Worm (Caenorhabditis elegans) whole organism, L2 larva: ENCODE data around the gene twk-6.

Source experiments
- C34F6.9 ChIP-seq: fragments of 150-350 bp; optimal IDR thresholded peaks from 2 replicates; lab custom pipeline; 2014; ENCODE audit warnings: missing biosample characterization, missing genetic modification characterization
- F13H6.1 ChIP-seq: sonication (generic microtip); optimal IDR thresholded peaks from 2 replicates; lab custom pipeline; 2016; ENCODE audit warnings: missing genetic modification characterization, missing compliant biosample characterization
- R02D3.7 ChIP-seq: fragments of 150-350 bp; optimal IDR thresholded peaks from 2 replicates; lab custom pipeline; 2014; ENCODE audit warnings: missing biosample characterization, missing genetic modification characterization
- Y55F3AM.14 ChIP-seq: fragments of 200-800 bp; sonication (Bioruptor generic); optimal IDR thresholded peaks from 2 replicates; lab custom pipeline; 2018; ENCODE audit warnings: mild to moderate bottlenecking, missing genetic modification characterization, missing compliant biosample characterization
- alr-1 ChIP-seq: fragments of 150-350 bp; optimal IDR thresholded peaks from 2 replicates; lab custom pipeline; 2014; ENCODE audit warnings: missing biosample characterization, missing genetic modification characterization
- aly-2 ChIP-seq: fragments of 150-350 bp; optimal IDR thresholded peaks from 2 replicates; lab custom pipeline; 2014; ENCODE audit warnings: missing biosample characterization, missing genetic modification characterization
- ama-1 ChIP-seq: fragments of 150-350 bp; optimal IDR thresholded peaks from 2 replicates; lab custom pipeline; 2018; ENCODE audit warnings: inconsistent platforms
- blmp-1 ChIP-seq: sonication (generic microtip); optimal IDR thresholded peaks from 2 replicates; lab custom pipeline; 2017; ENCODE audit warnings: missing genetic modification characterization, mild to moderate bottlenecking, missing compliant biosample characterization, antibody characterized with exemption, moderate library complexity; ENCODE audit not compliant: insufficient read depth
- ceh-16 ChIP-seq: fragments of 150-350 bp; optimal IDR thresholded peaks from 2 replicates; lab custom pipeline; 2014; ENCODE audit warnings: missing biosample characterization, missing genetic modification characterization
- ceh-82 ChIP-seq: fragments of 150-350 bp; optimal IDR thresholded peaks from 2 replicates; lab custom pipeline; 2014; ENCODE audit warnings: missing biosample characterization, missing genetic modification characterization
- dmd-4 ChIP-seq: sonication (generic microtip); optimal IDR thresholded peaks from 2 replicates; lab custom pipeline; 2017; ENCODE audit warnings: missing biosample characterization, missing genetic modification characterization
- egl-27 ChIP-seq: sonication (generic microtip); optimal IDR thresholded peaks from 3 replicates; lab custom pipeline; 2017; ENCODE audit warnings: missing biosample characterization, missing genetic modification reagents, missing genetic modification characterization
- elt-1 ChIP-seq: fragments of 150-350 bp; optimal IDR thresholded peaks from 2 replicates; lab custom pipeline; 2014; ENCODE audit warnings: missing biosample characterization, missing genetic modification characterization
- fos-1 ChIP-seq: fragments of 150-350 bp; optimal IDR thresholded peaks from 2 replicates; lab custom pipeline; 2014; ENCODE audit warnings: missing biosample characterization, missing genetic modification characterization
- gmeb-1 ChIP-seq: fragments of 150-350 bp; optimal IDR thresholded peaks from 2 replicates; lab custom pipeline; 2014; ENCODE audit warnings: missing biosample characterization, missing genetic modification characterization
- lin-11 ChIP-seq: fragments of 150-350 bp; sonication (generic microtip); optimal IDR thresholded peaks from 2 replicates; lab custom pipeline; 2014; ENCODE audit warnings: missing biosample characterization, missing genetic modification characterization, inconsistent platforms, mixed read lengths
- lin-13 ChIP-seq: fragments of 150-350 bp; optimal IDR thresholded peaks from 2 replicates; lab custom pipeline; 2014; ENCODE audit warnings: missing biosample characterization, missing genetic modification reagents, missing genetic modification characterization
- lin-39 ChIP-seq: fragments of 150-350 bp; optimal IDR thresholded peaks from 2 replicates; lab custom pipeline; 2014; ENCODE audit warnings: missing biosample characterization, missing genetic modification reagents, missing genetic modification characterization
- lsy-2 ChIP-seq, 2 experiments: fragments of 150-350 bp in 1 of 2; sonication (generic microtip) in 1 of 2; optimal IDR thresholded peaks; 2 replicates each; lab custom pipeline; 2014 to 2017; ENCODE audit warnings: missing biosample characterization in 2 of 2, missing genetic modification characterization in 2 of 2
- mab-5 ChIP-seq: fragments of 150-350 bp; optimal IDR thresholded peaks from 2 replicates; lab custom pipeline; 2014; ENCODE audit warnings: missing biosample characterization, missing genetic modification characterization
- mbf-1 ChIP-seq: sonication (generic microtip); optimal IDR thresholded peaks from 2 replicates; lab custom pipeline; 2017; ENCODE audit warnings: missing biosample characterization, missing genetic modification characterization
- mdl-1 ChIP-seq, 2 experiments: fragments of 150-350 bp in 1 of 2; sonication (generic microtip) in 1 of 2; optimal IDR thresholded peaks; 2 replicates each; lab custom pipeline; 2017; ENCODE audit warnings: missing biosample characterization in 2 of 2, missing genetic modification characterization in 2 of 2
- nhr-10 ChIP-seq: sonication (generic microtip); optimal IDR thresholded peaks from 2 replicates; lab custom pipeline; 2017; ENCODE audit warnings: missing biosample characterization, missing genetic modification characterization
- nhr-11 ChIP-seq: fragments of 150-350 bp; optimal IDR thresholded peaks from 2 replicates; lab custom pipeline; 2014; ENCODE audit warnings: missing biosample characterization, missing genetic modification characterization
- nhr-21 ChIP-seq: fragments of 150-350 bp; optimal IDR thresholded peaks from 2 replicates; lab custom pipeline; 2014; ENCODE audit warnings: missing biosample characterization, missing genetic modification characterization
- nhr-23 ChIP-seq: fragments of 150-350 bp; optimal IDR thresholded peaks from 2 replicates; lab custom pipeline; 2014; ENCODE audit warnings: missing biosample characterization, missing genetic modification reagents, missing genetic modification characterization
- nhr-237 ChIP-seq: fragments of 150-350 bp; optimal IDR thresholded peaks from 2 replicates; lab custom pipeline; 2014; ENCODE audit warnings: missing biosample characterization, missing genetic modification characterization
- nhr-25 ChIP-seq: fragments of 150-350 bp; sonication (generic microtip); optimal IDR thresholded peaks from 3 replicates; lab custom pipeline; 2014; ENCODE audit warnings: missing biosample characterization, missing genetic modification characterization
- nhr-6 ChIP-seq: fragments of 150-350 bp; optimal IDR thresholded peaks from 2 replicates; lab custom pipeline; 2014; ENCODE audit warnings: missing biosample characterization, missing genetic modification characterization
- nhr-77 ChIP-seq: fragments of 150-350 bp; optimal IDR thresholded peaks from 2 replicates; lab custom pipeline; 2014; ENCODE audit warnings: missing biosample characterization, missing genetic modification characterization
- peb-1 ChIP-seq: fragments of 150-350 bp; optimal IDR thresholded peaks from 2 replicates; lab custom pipeline; 2014; ENCODE audit warnings: missing biosample characterization, missing genetic modification characterization
- sem-4 ChIP-seq: fragments of 150-350 bp; optimal IDR thresholded peaks from 2 replicates; lab custom pipeline; 2014; ENCODE audit warnings: missing biosample characterization, missing genetic modification reagents, missing genetic modification characterization
- skn-1 ChIP-seq: sonication (generic microtip); optimal IDR thresholded peaks from 2 replicates; lab custom pipeline; 2017; ENCODE audit warnings: missing biosample characterization, missing genetic modification characterization
- sma-9 ChIP-seq, 2 experiments: fragments of 150-350 bp in 1 of 2; sonication (generic microtip) in 1 of 2; optimal IDR thresholded peaks; 2 replicates each; lab custom pipeline; 2014 to 2016; ENCODE audit warnings: missing genetic modification characterization in 2 of 2, mild to moderate bottlenecking in 1 of 2, missing biosample characterization in 1 of 2, missing compliant biosample characterization in 1 of 2, missing genetic modification reagents in 1 of 2, moderate library complexity in 1 of 2
- snpc-4 ChIP-seq: fragments of 150-350 bp; optimal IDR thresholded peaks from 2 replicates; lab custom pipeline; 2014; ENCODE audit warnings: missing biosample characterization, missing genetic modification characterization
- unc-39 ChIP-seq: fragments of 150-350 bp; optimal IDR thresholded peaks from 2 replicates; lab custom pipeline; 2014; ENCODE audit warnings: missing biosample characterization, missing genetic modification characterization
- unc-55 ChIP-seq: fragments of 150-350 bp; sonication (generic microtip); optimal IDR thresholded peaks from 3 replicates; lab custom pipeline; 2014; ENCODE audit warnings: missing biosample characterization, missing genetic modification reagents, missing genetic modification characterization
- unc-62 ChIP-seq: fragments of 150-350 bp; optimal IDR thresholded peaks from 2 replicates; lab custom pipeline; 2014; ENCODE audit warnings: missing biosample characterization, missing genetic modification reagents, missing genetic modification characterization
- zag-1 ChIP-seq: fragments of 150-350 bp; optimal IDR thresholded peaks from 2 replicates; lab custom pipeline; 2014; ENCODE audit warnings: missing biosample characterization, missing genetic modification characterization
- ztf-1 ChIP-seq: fragments of 200-800 bp; sonication (Bioruptor generic); conservative IDR thresholded peaks from 2 replicates; pipeline ENCODE4 v1.3.6; 2022; ENCODE audit warnings: missing genetic modification characterization, missing compliant biosample characterization
- ztf-11 ChIP-seq: sonication (generic microtip); optimal IDR thresholded peaks from 2 replicates; lab custom pipeline; 2017; ENCODE audit warnings: missing biosample characterization, missing genetic modification characterization
- ztf-4 ChIP-seq: fragments of 150-350 bp; optimal IDR thresholded peaks from 2 replicates; lab custom pipeline; 2014; ENCODE audit warnings: missing biosample characterization, missing genetic modification characterization

The twk-6 gene

ce11 chrIII:4745934-4746333, 3.2 kb downstream of the twk-6 start, which contains the start of gene F17C8.6:
Gene F17C8.6 (minus strand): TSS chrIII:4746034.
- TF ChIP-seq lin-13 (GFP tag; lab: Kevin White, UChicago) (no peak), snpc-4 (no peak), elt-1 (tag; lab: Kevin White, UChicago) (no peak), ztf-11 (no peak), unc-62 (GFP tag; lab: Kevin White, UChicago) (no peak), ztf-4 (tag; lab: Kevin White, UChicago) (no peak), mab-5 (tag; lab: Kevin White, UChicago) (no peak), nhr-10 (tag; lab: Kevin White, UChicago) (no peak), aly-2 (tag; lab: Kevin White, UChicago) (no peak), F13H6.1 (tag; lab: Kevin White, UChicago) (no peak), mbf-1 (tag; lab: Kevin White, UChicago) (no peak), lsy-2 (tag; optimal IDR thresholded peaks at IDR 0.05; lab: Kevin White, UChicago) (no peak), nhr-77 (tag; lab: Kevin White, UChicago) (no peak), ceh-82 (tag; lab: Kevin White, UChicago) (no peak), alr-1 (tag; lab: Kevin White, UChicago) (no peak), unc-39 (no peak)

ce11 chrIII:4748109-4748508, 5.4 kb downstream of the twk-6 start, which contains the start of gene col-89:
Gene col-89 (plus strand): TSS chrIII:4748127.
- TF ChIP-seq mab-5 (tag; lab: Kevin White, UChicago) (no peak), ceh-82 (tag; lab: Kevin White, UChicago) (no peak), peb-1 (no peak), blmp-1 (tag; lab: Kevin White, UChicago) (no peak), unc-62 (GFP tag; lab: Kevin White, UChicago) (no peak), gmeb-1 (tag; lab: Kevin White, UChicago) (no peak), lin-13 (GFP tag; lab: Kevin White, UChicago) (no peak), egl-27 (no peak), unc-55 (no peak), mbf-1 (tag; lab: Kevin White, UChicago) (no peak), dmd-4 (tag; lab: Kevin White, UChicago) (no peak), mdl-1 (tag; optimal IDR thresholded peaks at IDR 0.05; lab: Kevin White, UChicago) (no peak), ztf-11 (no peak), nhr-21 (tag; lab: Kevin White, UChicago) (no peak), alr-1 (tag; lab: Kevin White, UChicago) (no peak), Y55F3AM.14 (no peak), nhr-11 (tag; lab: Kevin White, UChicago) (no peak)

ce11 chrIII:4748666-4749065, 5.9 kb downstream of the twk-6 start:
- TF ChIP-seq skn-1 (no peak), nhr-237 (tag; lab: Kevin White, UChicago) (no peak), ama-1 (lab: Kevin White, UChicago) (no peak), ceh-16 (tag; lab: Kevin White, UChicago) (no peak), unc-39 (no peak), zag-1 (tag; lab: Kevin White, UChicago) (no peak), nhr-25 (tag; lab: Kevin White, UChicago) (no peak), lin-39 (tag; lab: Kevin White, UChicago) (no peak), ztf-11 (no peak)

ce11 chrIII:4754001-4754561, 11.4 kb downstream of the twk-6 start, which contains the start of the genes rps-0 and rbg-3:
Gene rps-0 (minus strand): TSS chrIII:4754051.
Gene rbg-3 (plus strand): TSS chrIII:4754424.
- no peak for TF ChIP-seq nhr-11 (tag; lab: Kevin White, UChicago)
- TF ChIP-seq ztf-4 (tag; lab: Kevin White, UChicago): peak; percentile 80
- TF ChIP-seq lsy-2 (tag; optimal IDR thresholded peaks at IDR 0.05; lab: Kevin White, UChicago): peak; percentile 91 to 98
- peak; percentile 92 for TF ChIP-seq fos-1 (tag; lab: Kevin White, UChicago)
- peak; percentile 79 for TF ChIP-seq skn-1
- TF ChIP-seq nhr-237 (tag; lab: Kevin White, UChicago): no peak
- no peak for TF ChIP-seq dmd-4 (tag; lab: Kevin White, UChicago)
- TF ChIP-seq unc-62 (GFP tag; lab: Kevin White, UChicago): peak; percentile 28
- TF ChIP-seq mdl-1 (tag; optimal IDR thresholded peaks at IDR 0.05; lab: Kevin White, UChicago): peak in 1 of 2 experiments; percentile 45
- peak; percentile 80 for TF ChIP-seq egl-27
- no peak for TF ChIP-seq nhr-23 (tag; lab: Kevin White, UChicago)
- TF ChIP-seq C34F6.9 (tag; lab: Kevin White, UChicago): peak; percentile 97
- peak; percentile 89 for TF ChIP-seq lin-11
- TF ChIP-seq mbf-1 (tag; lab: Kevin White, UChicago): no peak
- peak; percentile 94 for TF ChIP-seq lin-13 (GFP tag; lab: Kevin White, UChicago)
- TF ChIP-seq mab-5 (tag; lab: Kevin White, UChicago): peak; percentile 85
- TF ChIP-seq R02D3.7: peak; percentile 97
- TF ChIP-seq aly-2 (tag; lab: Kevin White, UChicago): no peak
- peak; percentile 93 for TF ChIP-seq nhr-21 (tag; lab: Kevin White, UChicago)
- peak; percentile 91 for TF ChIP-seq nhr-6 (tag; lab: Kevin White, UChicago)
- no peak for TF ChIP-seq ztf-1
- no peak for TF ChIP-seq alr-1 (tag; lab: Kevin White, UChicago)
- no peak for TF ChIP-seq nhr-10 (tag; lab: Kevin White, UChicago)
- TF ChIP-seq lin-39 (tag; lab: Kevin White, UChicago): no peak
- TF ChIP-seq sma-9 (GFP tag; optimal IDR thresholded peaks at IDR 0.05; lab: Kevin White, UChicago): peak; percentile 89
- no peak for TF ChIP-seq sma-9 (tag; optimal IDR thresholded peaks at IDR 0.05; lab: Kevin White, UChicago)
- TF ChIP-seq ztf-11: no peak
- peak; percentile 44 for TF ChIP-seq snpc-4
- peak; percentile 97 for TF ChIP-seq unc-55
- peak; percentile 69 for TF ChIP-seq blmp-1 (tag; lab: Kevin White, UChicago)
- TF ChIP-seq elt-1 (tag; lab: Kevin White, UChicago): no peak
- TF ChIP-seq sem-4: peak; percentile 91
- TF ChIP-seq gmeb-1 (tag; lab: Kevin White, UChicago): peak; percentile 93
- TF ChIP-seq Y55F3AM.14: no peak
